Worm (Caenorhabditis elegans): Measurements from ENCODE around the gene pax-1.

The pax-1 gene

DNA sequence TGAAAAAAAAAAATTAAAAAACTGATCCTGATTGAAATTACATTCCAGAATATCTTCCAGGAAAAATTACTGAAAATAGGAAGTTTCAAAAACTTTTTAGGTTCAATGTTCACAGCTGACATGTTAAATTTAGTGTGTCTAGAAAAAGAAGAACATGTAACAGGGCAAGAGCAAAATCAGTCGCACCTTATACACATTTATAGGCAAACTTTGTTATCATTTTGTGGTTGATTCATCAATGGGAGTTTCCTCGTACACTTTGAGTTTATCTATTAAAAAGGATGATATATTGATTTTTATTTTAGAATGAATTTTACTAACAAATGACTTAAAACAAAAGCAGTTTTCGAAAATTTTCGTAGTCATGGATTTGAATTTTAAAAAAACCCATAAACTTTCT lies 18.5 kb downstream of the pax-1 start:
- no peak for TF ChIP-seq sem-4 (tag; optimal IDR thresholded peaks at IDR 0.05)
- peak; percentile 73 for TF ChIP-seq fos-1 (tag; optimal IDR thresholded peaks at IDR 0.05)

DNA sequence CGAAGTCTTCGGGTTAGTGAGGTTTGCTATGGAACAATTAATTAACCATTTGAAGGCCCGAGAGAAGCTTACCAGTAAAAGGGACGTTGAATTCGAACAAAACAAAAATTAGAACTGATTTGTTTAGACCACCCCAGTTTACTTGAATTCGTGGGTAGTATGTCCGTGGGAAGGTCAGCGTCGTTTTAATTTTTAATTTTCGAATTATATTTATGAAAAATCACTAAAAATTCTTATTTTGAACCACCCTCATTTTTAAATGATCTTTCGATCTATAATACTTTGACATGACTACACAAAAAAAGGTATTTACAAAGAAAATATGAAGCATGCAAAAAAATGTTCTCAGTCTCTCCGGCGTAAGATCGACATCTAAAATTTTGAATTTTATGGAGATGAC lies 20.7 kb downstream of the pax-1 start, which contains the start of gene C16D9.5:
Gene C16D9.5 (minus strand): TSS at position 101 of the 400 bp plus-strand sequence.
- TF ChIP-seq C34F6.9 (tag; optimal IDR thresholded peaks at IDR 0.05) (no peak), aly-2 (tag; optimal IDR thresholded peaks at IDR 0.05) (no peak), nhr-21 (tag; optimal IDR thresholded peaks at IDR 0.05) (no peak), nhr-23 (tag; optimal IDR thresholded peaks at IDR 0.05) (no peak), lsy-2 (tag; optimal IDR thresholded peaks at IDR 0.05) (no peak), nhr-10 (tag; optimal IDR thresholded peaks at IDR 0.05) (no peak), nhr-11 (tag; optimal IDR thresholded peaks at IDR 0.05) (no peak), egl-27 (tag; optimal IDR thresholded peaks at IDR 0.05) (no peak), ZK546.5 (tag; optimal IDR thresholded peaks at IDR 0.05) (no peak), lin-39 (tag; optimal IDR thresholded peaks at IDR 0.05) (no peak), F13H6.1 (tag; optimal IDR thresholded peaks at IDR 0.05) (no peak), nhr-77 (tag; optimal IDR thresholded peaks at IDR 0.05) (no peak), ceh-82 (tag; optimal IDR thresholded peaks at IDR 0.05) (no peak), dmd-4 (tag; optimal IDR thresholded peaks at IDR 0.05) (no peak)

DNA sequence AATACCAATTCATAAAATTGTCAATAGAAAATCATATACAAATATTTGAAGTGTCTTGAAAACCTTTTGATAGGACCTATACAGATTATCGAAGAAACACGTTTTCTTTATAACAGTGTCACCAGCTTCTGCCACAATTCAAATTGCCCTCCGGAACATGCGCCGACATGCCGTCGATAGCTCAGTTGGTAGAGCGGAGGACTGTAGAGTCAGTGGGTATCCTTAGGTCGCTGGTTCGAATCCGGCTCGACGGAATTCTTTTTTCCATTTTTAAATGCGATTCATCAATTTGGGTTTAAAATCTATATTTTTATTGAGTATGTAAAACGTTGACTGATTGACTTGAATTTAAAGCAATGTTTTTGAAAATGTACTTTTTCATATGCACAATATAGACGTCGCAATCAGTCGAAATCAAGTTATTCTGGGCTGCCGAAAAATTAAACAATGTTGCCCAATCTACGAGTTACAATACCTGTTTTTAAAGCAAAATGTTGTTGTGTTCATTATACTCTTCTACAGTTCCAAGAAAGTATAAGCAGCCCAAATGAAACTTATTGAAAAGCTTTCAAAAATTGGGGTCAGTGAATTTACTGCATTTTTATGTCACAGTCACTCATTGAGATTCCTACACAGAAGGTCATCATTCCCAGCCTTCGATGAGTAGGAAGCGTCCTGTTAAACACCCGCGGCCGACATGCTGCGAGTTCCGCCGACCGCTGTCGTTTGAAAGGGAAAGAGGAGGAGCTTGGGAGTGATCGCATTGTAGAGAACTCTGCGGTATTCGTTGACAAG lies 22.8 kb downstream of the pax-1 start:
- TF ChIP-seq unc-62 (GFP tag; optimal IDR thresholded peaks at IDR 0.05) (peak; percentile 3), unc-39 (tag; optimal IDR thresholded peaks at IDR 0.05) (no peak), nhr-237 (tag; optimal IDR thresholded peaks at IDR 0.05) (peak; percentile 30), F13H6.1 (tag; optimal IDR thresholded peaks at IDR 0.05) (peak; percentile 68), lsy-2 (tag; optimal IDR thresholded peaks at IDR 0.05) (peak; percentile 46 to 56), nhr-6 (tag; optimal IDR thresholded peaks at IDR 0.05) (no peak), aly-2 (tag; optimal IDR thresholded peaks at IDR 0.05) (no peak), ztf-4 (tag; optimal IDR thresholded peaks at IDR 0.05) (peak; percentile 42), crh-2 (tag; optimal IDR thresholded peaks at IDR 0.05) (peak; percentile 78), sma-3 (GFP tag; optimal IDR thresholded peaks at IDR 0.05) (peak; percentile 92), mbf-1 (tag; optimal IDR thresholded peaks at IDR 0.05) (no peak), lin-11 (tag; optimal IDR thresholded peaks at IDR 0.05) (no peak), mab-5 (tag; optimal IDR thresholded peaks at IDR 0.05) (peak; percentile 19), blmp-1 (tag; optimal IDR thresholded peaks at IDR 0.05; ENCODE audit: insufficient read depth) (no peak), lin-39 (tag; optimal IDR thresholded peaks at IDR 0.05) (no peak), ztf-11 (tag; optimal IDR thresholded peaks at IDR 0.05) (no peak), ZK546.5 (tag; optimal IDR thresholded peaks at IDR 0.05) (no peak), nhr-129 (tag; optimal IDR thresholded peaks at IDR 0.05) (peak; percentile 51), skn-1 (tag; optimal IDR thresholded peaks at IDR 0.05) (no peak), nhr-25 (tag; optimal IDR thresholded peaks at IDR 0.05) (peak; percentile 61), sma-9 (GFP tag; optimal IDR thresholded peaks at IDR 0.05) (peak; percentile 85), sma-9 (tag; optimal IDR thresholded peaks at IDR 0.05) (no peak), R02D3.7 (tag; optimal IDR thresholded peaks at IDR 0.05) (no peak), fos-1 (tag; optimal IDR thresholded peaks at IDR 0.05) (peak; percentile 82), ceh-16 (tag; optimal IDR thresholded peaks at IDR 0.05) (peak; percentile 2), C34F6.9 (tag; optimal IDR thresholded peaks at IDR 0.05) (peak; percentile 23), elt-1 (tag; optimal IDR thresholded peaks at IDR 0.05) (no peak), ama-1 (optimal IDR thresholded peaks at IDR 0.05) (peak; percentile 97), Y55F3AM.14 (GFP tag; optimal IDR thresholded peaks at IDR 0.05) (no peak), peb-1 (tag; optimal IDR thresholded peaks at IDR 0.05) (no peak), nhr-10 (tag; optimal IDR thresholded peaks at IDR 0.05) (no peak), mdl-1 (tag; optimal IDR thresholded peaks at IDR 0.05) (peak; percentile 17 to 42), egl-27 (tag; optimal IDR thresholded peaks at IDR 0.05) (peak; percentile 61), nhr-21 (tag; optimal IDR thresholded peaks at IDR 0.05) (peak; percentile 77), zag-1 (tag; optimal IDR thresholded peaks at IDR 0.05) (no peak), alr-1 (tag; optimal IDR thresholded peaks at IDR 0.05) (no peak), nhr-11 (tag; optimal IDR thresholded peaks at IDR 0.05) (no peak), gmeb-1 (tag; optimal IDR thresholded peaks at IDR 0.05) (peak; percentile 84), lin-13 (GFP tag; optimal IDR thresholded peaks at IDR 0.05) (peak; percentile 65), unc-55 (GFP tag; optimal IDR thresholded peaks at IDR 0.05) (peak; percentile 10), ztf-1 (GFP tag; conservative IDR thresholded peaks at IDR 0.05) (no peak), snpc-4 (tag; optimal IDR thresholded peaks at IDR 0.05) (peak; percentile 98), dmd-4 (tag; optimal IDR thresholded peaks at IDR 0.05) (no peak), ceh-82 (tag; optimal IDR thresholded peaks at IDR 0.05) (no peak), nhr-23 (tag; optimal IDR thresholded peaks at IDR 0.05) (no peak), elt-3 (tag; optimal IDR thresholded peaks at IDR 0.05) (no peak), nhr-77 (tag; optimal IDR thresholded peaks at IDR 0.05) (peak; percentile 3)

Data from whole organism, L2 larva.